Worm (Caenorhabditis elegans) whole organism, early embryonic: ENCODE data around the gene F32G8.2.

ENCODE experiments used
- F13C5.2 ChIP-seq: sonication (generic microtip); optimal IDR thresholded peaks from 2 replicates; lab custom pipeline; 2017; ENCODE audit warnings: mild to moderate bottlenecking, missing genetic modification characterization, inconsistent platforms, missing compliant biosample characterization
- ama-1 ChIP-seq: fragments of 150-350 bp; optimal IDR thresholded peaks from 2 replicates; lab custom pipeline; 2014
- ceh-13 ChIP-seq: fragments of 200-800 bp; sonication (Bioruptor generic); optimal IDR thresholded peaks from 2 replicates; lab custom pipeline; 2018; ENCODE audit warnings: mild to moderate bottlenecking, missing genetic modification characterization, missing compliant biosample characterization
- ceh-36 ChIP-seq: sonication (generic microtip); optimal IDR thresholded peaks from 2 replicates; lab custom pipeline; 2016; ENCODE audit warnings: missing genetic modification characterization, inconsistent platforms, missing compliant biosample characterization
- ets-7 ChIP-seq: sonication (generic microtip); optimal IDR thresholded peaks from 2 replicates; lab custom pipeline; 2016; ENCODE audit warnings: missing genotype, missing genetic modification characterization, missing compliant biosample characterization
- flt-1 ChIP-seq: fragments of 200-800 bp; sonication (Bioruptor generic); IDR thresholded peaks from 2 replicates; pipeline ENCODE4 v1.3.6; 2022; ENCODE audit warnings: missing genetic modification characterization, missing compliant biosample characterization
- hmg-4 ChIP-seq: fragments of 200-800 bp; sonication (Bioruptor generic); optimal IDR thresholded peaks from 2 replicates; lab custom pipeline; 2018; ENCODE audit warnings: mild to moderate bottlenecking, missing genetic modification characterization, missing compliant biosample characterization
- pes-1 ChIP-seq: fragments of 200-800 bp; sonication (Bioruptor generic); IDR thresholded peaks from 2 replicates; pipeline ENCODE4 v1.3.6; 2022; ENCODE audit warnings: missing genetic modification reagents, missing genetic modification characterization, missing compliant biosample characterization
- sea-1 ChIP-seq: fragments of 200-800 bp; sonication (Bioruptor generic); conservative IDR thresholded peaks from 2 replicates; pipeline ENCODE4 v1.3.6; 2022; ENCODE audit warnings: missing genetic modification characterization, missing compliant biosample characterization
- tbx-11 ChIP-seq: fragments of 200-800 bp; sonication (Bioruptor generic); IDR thresholded peaks from 2 replicates; pipeline ENCODE4 v1.3.6; 2022; ENCODE audit warnings: missing genetic modification characterization, missing compliant biosample characterization
- tbx-37 ChIP-seq: fragments of 200-800 bp; sonication (Bioruptor generic); conservative IDR thresholded peaks from 2 replicates; pipeline ENCODE4 v1.3.6; 2022; ENCODE audit warnings: missing genetic modification reagents, missing genetic modification characterization, missing compliant biosample characterization
- tra-4 ChIP-seq: sonication (generic microtip); optimal IDR thresholded peaks from 2 replicates; lab custom pipeline; 2017; ENCODE audit warnings: missing genetic modification characterization, missing compliant biosample characterization

- TF ChIP-seq ama-1 (lab: Kevin White, UChicago) (no peak), flt-1 (GFP tag; lab: Robert Waterston, UW) (no peak), tra-4 (tag; lab: Kevin White, UChicago) (no peak), sea-1 (GFP tag; lab: Robert Waterston, UW) (no peak), tbx-11 (no peak), ceh-13 (GFP tag; lab: Kevin White, UChicago) (no peak), hmg-4 (GFP tag; lab: Kevin White, UChicago) (no peak), pes-1 (GFP tag; lab: Robert Waterston, UW) (no peak), F13C5.2 (tag; lab: Kevin White, UChicago) (no peak), ets-7 (tag; lab: Kevin White, UChicago) (no peak), ceh-36 (tag; lab: Kevin White, UChicago) (no peak), tbx-37 (GFP tag; lab: Robert Waterston, UW) (no peak)
Observed at ce11 chrV:10564830-10565365, 15.1 kb downstream of the F32G8.2 start, which contains the start of gene cat-4.
